Worm (Caenorhabditis elegans): Measurements from ENCODE around the gene hrpa-1.
A peak's percentile ranks its signal among the peaks of the same experiment; 100 is the strongest.
"Not testable (repeated sequence)": the region's sequence is repeated elsewhere in the genome, so short reads cannot be mapped to it uniquely, and the experiment has no call there.

Gene hrpa-1

DNA sequence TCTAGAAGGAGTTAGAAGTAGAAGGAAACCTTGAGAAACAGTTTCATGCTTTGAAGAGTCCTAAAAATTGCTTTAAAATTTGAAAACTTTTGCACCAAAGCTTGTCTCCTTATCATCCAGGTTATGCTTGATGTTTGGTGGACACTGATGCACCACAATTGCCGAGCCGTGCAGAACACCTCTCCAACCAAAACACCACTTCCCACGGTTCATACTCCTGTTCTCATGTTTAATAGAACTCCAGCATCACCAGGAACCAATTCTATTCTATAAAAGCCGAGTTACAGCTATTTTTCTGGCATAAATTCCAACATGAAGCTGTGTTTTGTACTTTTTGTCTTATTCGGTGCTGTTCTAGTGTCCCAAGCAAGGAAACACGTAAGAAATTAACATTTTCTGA is 2.5 kb upstream of the hrpa-1 start, which contains the start of gene F42A6.2:
Gene F42A6.2 (plus strand): TSS at position 301 of the 400 bp plus-strand sequence.
- no peak for TF ChIP-seq T22C8.4 (GFP tag; IDR thresholded peaks at IDR 0.05)
- no peak for TF ChIP-seq ztf-29 (GFP tag; IDR thresholded peaks at IDR 0.05)
- TF ChIP-seq ztf-23 (GFP tag; IDR thresholded peaks at IDR 0.05), result no peak
- TF ChIP-seq tab-1 (GFP tag; IDR thresholded peaks at IDR 0.05), result no peak
- no peak for TF ChIP-seq flt-1 (GFP tag; IDR thresholded peaks at IDR 0.05)
- TF ChIP-seq klf-2 (GFP tag; conservative IDR thresholded peaks at IDR 0.05), result no peak
- TF ChIP-seq ref-1 (GFP tag; conservative IDR thresholded peaks at IDR 0.05), result no peak
- TF ChIP-seq cog-1 (tag; optimal IDR thresholded peaks at IDR 0.05), result no peak
- no peak for TF ChIP-seq med-1 (GFP tag; optimal IDR thresholded peaks at IDR 0.05; ENCODE audit: insufficient read depth)

ce11 chrIV:3338176-3338575 is 491 bp downstream of the hrpa-1 start:
- TF ChIP-seq ref-1 (GFP tag; conservative IDR thresholded peaks at IDR 0.05) (no peak), T22C8.4 (GFP tag; IDR thresholded peaks at IDR 0.05) (peak; percentile 40; the same call in 1 of the 2 replicates)

DNA sequence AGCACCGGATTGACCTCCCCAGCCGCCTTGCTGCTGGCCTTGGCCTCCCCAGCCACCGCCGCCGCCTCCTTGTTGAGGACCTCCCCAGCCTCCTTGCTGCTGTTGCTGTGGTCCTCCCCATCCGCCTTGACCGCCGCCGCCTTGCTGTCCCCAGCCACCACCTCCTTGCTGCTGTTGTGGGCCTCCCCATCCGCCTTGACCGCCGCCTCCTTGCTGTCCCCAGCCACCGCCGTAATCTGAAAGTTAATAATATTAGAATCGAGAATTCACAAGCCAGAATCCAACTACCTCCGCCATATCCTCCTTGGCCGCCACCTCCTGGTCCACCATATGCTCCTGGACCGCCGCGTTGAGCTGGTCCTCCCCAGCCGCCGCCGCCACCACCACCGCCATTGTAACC is 1.4 kb downstream of the hrpa-1 start:
- no peak for TF ChIP-seq klf-2 (GFP tag; conservative IDR thresholded peaks at IDR 0.05)
- peak; percentile 74 for TF ChIP-seq flt-1 (GFP tag; IDR thresholded peaks at IDR 0.05)
- TF ChIP-seq ztf-29 (GFP tag; IDR thresholded peaks at IDR 0.05), result no peak
- no peak; the same call in none of the 2 replicates for TF ChIP-seq tab-1 (GFP tag; IDR thresholded peaks at IDR 0.05)
- TF ChIP-seq T22C8.4 (GFP tag; IDR thresholded peaks at IDR 0.05), result 0 out of 2 replicates have a peak, but pooled peaks have one; percentile 25
- peak; percentile 57 for TF ChIP-seq ref-1 (GFP tag; conservative IDR thresholded peaks at IDR 0.05)
- TF ChIP-seq ztf-23 (GFP tag; IDR thresholded peaks at IDR 0.05), result peak; percentile 72
- no peak for TF ChIP-seq med-1 (GFP tag; optimal IDR thresholded peaks at IDR 0.05; ENCODE audit: insufficient read depth)
- TF ChIP-seq cog-1 (tag; optimal IDR thresholded peaks at IDR 0.05), result no peak

- TF ChIP-seq ztf-23 (GFP tag; IDR thresholded peaks at IDR 0.05) (0 out of 2 replicates have a peak, but pooled peaks have one; percentile 26), ref-1 (GFP tag; conservative IDR thresholded peaks at IDR 0.05) (no peak)
These were observed 2.1 kb downstream of the hrpa-1 start, which contains the start of gene F42A6.6 for ce11 chrIV:3336585-3336984. F42A6.6 (minus strand) TSS chrIV:3336873.

DNA sequence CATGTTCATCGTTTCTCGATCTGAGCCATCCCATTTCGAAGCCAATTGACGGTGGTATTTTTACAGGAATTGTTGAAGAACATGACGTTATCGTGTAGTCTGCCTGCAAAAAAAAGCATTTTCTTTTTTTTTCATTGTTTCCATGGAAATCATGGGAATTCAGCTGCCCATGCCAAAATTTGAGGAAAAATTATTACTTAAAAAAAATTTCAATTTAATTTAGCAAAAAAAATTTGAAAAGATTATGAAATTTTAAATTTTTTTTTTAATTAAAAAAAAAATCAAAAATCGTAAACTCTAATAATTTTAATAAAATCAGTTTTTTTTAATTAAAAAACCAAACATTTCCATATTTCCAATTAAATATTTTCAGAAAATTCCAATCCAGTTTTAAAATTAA is 6.9 kb downstream of the hrpa-1 start, which contains the start of gene F42A6.5:
Gene F42A6.5 (minus strand): TSS at position 101 of the 400 bp plus-strand sequence.
- not testable (repeated sequence) for TF ChIP-seq flt-1 (GFP tag; IDR thresholded peaks at IDR 0.05); ztf-23 (GFP tag; IDR thresholded peaks at IDR 0.05); cog-1 (tag; optimal IDR thresholded peaks at IDR 0.05)

DNA sequence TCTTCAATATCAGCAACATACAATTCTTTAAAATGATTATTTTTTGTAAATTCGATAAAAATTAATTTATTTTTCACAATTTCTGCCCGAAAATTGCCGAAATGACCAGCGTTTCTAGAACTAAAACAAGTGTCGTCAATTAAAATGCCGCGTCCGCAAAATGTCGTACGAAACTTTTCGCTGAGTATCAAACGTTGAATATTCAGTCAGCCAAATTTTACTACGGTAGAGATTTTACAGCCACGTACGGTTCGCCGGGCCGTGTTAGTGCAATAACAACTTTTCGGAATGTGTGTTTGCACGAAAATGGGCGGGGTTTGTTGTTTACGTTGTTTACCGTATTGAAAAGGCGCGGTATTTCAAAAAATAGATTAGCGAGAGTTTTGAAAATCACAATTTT is 25.4 kb downstream of the hrpa-1 start:
- TF ChIP-seq ztf-23 (GFP tag; IDR thresholded peaks at IDR 0.05), result 0 out of 2 replicates have a peak, but pooled peaks have one; percentile 34

ce11 chrIV:3311243-3311642 is 27.4 kb downstream of the hrpa-1 start, which contains the start of gene zip-11:
zip-11 (plus strand) TSS chrIV:3311276.
- no peak for TF ChIP-seq ztf-23 (GFP tag; IDR thresholded peaks at IDR 0.05)
- no peak for TF ChIP-seq ref-1 (GFP tag; conservative IDR thresholded peaks at IDR 0.05)
- TF ChIP-seq ztf-29 (GFP tag; IDR thresholded peaks at IDR 0.05), result no peak
- peak; percentile 62; the same call in 1 of the 2 replicates for TF ChIP-seq T22C8.4 (GFP tag; IDR thresholded peaks at IDR 0.05)
- no peak for TF ChIP-seq cog-1 (tag; optimal IDR thresholded peaks at IDR 0.05)

- TF ChIP-seq ref-1 (GFP tag; conservative IDR thresholded peaks at IDR 0.05) (no peak), med-1 (GFP tag; optimal IDR thresholded peaks at IDR 0.05; ENCODE audit: insufficient read depth) (no peak)
These were observed 27.9 kb downstream of the hrpa-1 start for ce11 chrIV:3310662-3311219.

ce11 chrIV:3308885-3309284 is 29.8 kb downstream of the hrpa-1 start:
- TF ChIP-seq med-1 (GFP tag; optimal IDR thresholded peaks at IDR 0.05; ENCODE audit: insufficient read depth) (no peak), ref-1 (GFP tag; conservative IDR thresholded peaks at IDR 0.05) (no peak), T22C8.4 (GFP tag; IDR thresholded peaks at IDR 0.05) (no peak), tab-1 (GFP tag; IDR thresholded peaks at IDR 0.05) (no peak), ztf-29 (GFP tag; IDR thresholded peaks at IDR 0.05) (no peak), cog-1 (tag; optimal IDR thresholded peaks at IDR 0.05) (no peak), klf-2 (GFP tag; conservative IDR thresholded peaks at IDR 0.05) (no peak), ztf-23 (GFP tag; IDR thresholded peaks at IDR 0.05) (no peak), flt-1 (GFP tag; IDR thresholded peaks at IDR 0.05) (no peak)

DNA sequence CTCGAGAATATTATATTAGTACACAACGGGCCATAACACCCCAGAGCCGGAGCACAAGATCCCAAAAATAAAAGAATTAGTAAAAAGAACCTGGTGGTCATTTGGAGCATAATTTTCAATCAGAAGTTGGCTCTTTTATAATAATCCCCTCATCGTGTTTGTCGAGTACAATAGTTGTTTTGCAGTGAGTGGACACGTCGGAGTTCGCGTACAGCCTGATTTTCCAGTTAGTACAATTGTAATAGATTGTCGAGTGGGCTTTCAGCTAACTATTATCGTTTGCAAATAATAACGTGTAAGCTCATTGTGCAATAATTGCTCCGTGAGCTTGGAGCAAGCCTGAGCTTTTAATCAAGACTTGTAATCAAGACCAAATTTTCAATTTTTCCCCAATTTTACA is 31.2 kb downstream of the hrpa-1 start, which contains the start of gene W08E12.9:
Gene W08E12.9 (minus strand): TSS at position 101 of the 400 bp plus-strand sequence.
- TF ChIP-seq ztf-29 (GFP tag; IDR thresholded peaks at IDR 0.05), result no peak
- TF ChIP-seq med-1 (GFP tag; optimal IDR thresholded peaks at IDR 0.05; ENCODE audit: insufficient read depth), result no peak
- TF ChIP-seq flt-1 (GFP tag; IDR thresholded peaks at IDR 0.05), result no peak
- no peak for TF ChIP-seq ref-1 (GFP tag; conservative IDR thresholded peaks at IDR 0.05)
- no peak for TF ChIP-seq klf-2 (GFP tag; conservative IDR thresholded peaks at IDR 0.05)
- TF ChIP-seq tab-1 (GFP tag; IDR thresholded peaks at IDR 0.05), result no peak
- no peak for TF ChIP-seq T22C8.4 (GFP tag; IDR thresholded peaks at IDR 0.05)
- no peak for TF ChIP-seq ztf-23 (GFP tag; IDR thresholded peaks at IDR 0.05)
- no peak for TF ChIP-seq cog-1 (tag; optimal IDR thresholded peaks at IDR 0.05)

- TF ChIP-seq ref-1 (GFP tag; conservative IDR thresholded peaks at IDR 0.05), result no peak
- TF ChIP-seq ztf-29 (GFP tag; IDR thresholded peaks at IDR 0.05), result no peak
- TF ChIP-seq med-1 (GFP tag; optimal IDR thresholded peaks at IDR 0.05; ENCODE audit: insufficient read depth), result no peak
- no peak for TF ChIP-seq T22C8.4 (GFP tag; IDR thresholded peaks at IDR 0.05)
- TF ChIP-seq cog-1 (tag; optimal IDR thresholded peaks at IDR 0.05), result no peak
- no peak for TF ChIP-seq ztf-23 (GFP tag; IDR thresholded peaks at IDR 0.05)
- TF ChIP-seq flt-1 (GFP tag; IDR thresholded peaks at IDR 0.05), result no peak
- TF ChIP-seq tab-1 (GFP tag; IDR thresholded peaks at IDR 0.05), result no peak
- TF ChIP-seq klf-2 (GFP tag; conservative IDR thresholded peaks at IDR 0.05), result no peak
These were observed 33.1 kb downstream of the hrpa-1 start, which contains the start of gene W08E12.2 for ce11 chrIV:3305575-3305974. W08E12.2 (plus strand) TSS chrIV:3305875.
